Worm (Caenorhabditis elegans): ENCODE measurements around the gene srp-8.

DNA sequence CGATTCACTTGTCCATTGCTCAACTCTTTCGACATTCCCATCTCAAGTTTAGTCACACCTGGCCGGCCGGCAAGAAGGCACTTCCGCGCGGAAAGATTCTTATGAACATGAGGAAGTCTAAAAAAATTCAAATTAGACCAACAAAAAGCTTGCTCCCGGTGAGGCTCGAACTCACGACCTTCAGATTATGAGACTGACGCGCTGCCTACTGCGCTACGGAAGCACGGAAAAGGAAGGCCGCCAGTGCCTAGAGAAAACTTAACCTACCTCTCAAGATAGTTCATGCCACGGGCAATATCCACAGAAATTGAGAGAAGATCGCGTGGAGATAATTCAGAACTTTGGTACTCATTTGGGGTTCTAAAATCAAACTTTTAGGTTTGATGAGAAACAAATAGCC lies 46.6 kb downstream of the srp-8 start:
- no peak for TF ChIP-seq nhr-28 (tag; optimal IDR thresholded peaks at IDR 0.05)
- no peak for TF ChIP-seq pha-4 (tag; optimal IDR thresholded peaks at IDR 0.05)
- TF ChIP-seq elt-3 (tag; optimal IDR thresholded peaks at IDR 0.05) = no peak
- TF ChIP-seq snpc-4 (tag; optimal IDR thresholded peaks at IDR 0.05) = no peak
- no peak for TF ChIP-seq sptf-1 (tag; optimal IDR thresholded peaks at IDR 0.05)
- no peak for TF ChIP-seq elt-1 (tag; optimal IDR thresholded peaks at IDR 0.05; ENCODE audit: borderline replicate concordance, insufficient read depth)
- no peak for TF ChIP-seq mep-1 (tag; optimal IDR thresholded peaks at IDR 0.05)
- TF ChIP-seq lin-13 (tag; optimal IDR thresholded peaks at IDR 0.05) = no peak
- TF ChIP-seq cnd-1 (tag; optimal IDR thresholded peaks at IDR 0.05) = no peak

Data from whole organism, mixed stage, embryonic.